Worm (Caenorhabditis elegans) whole organism, L4/young adult: Measurements from ENCODE around the gene egl-9.

Source experiments
- dao-5 ChIP-seq: sonication (generic microtip); optimal IDR thresholded peaks from 2 replicates; lab custom pipeline; 2016; ENCODE audit warnings: missing genotype, missing genetic modification characterization, moderate library complexity, missing compliant biosample characterization
- him-1 ChIP-seq: sonication (generic microtip); optimal IDR thresholded peaks from 2 replicates; lab custom pipeline; 2016; ENCODE audit warnings: missing genotype, missing genetic modification reagents, missing genetic modification characterization, missing compliant biosample characterization

DNA sequence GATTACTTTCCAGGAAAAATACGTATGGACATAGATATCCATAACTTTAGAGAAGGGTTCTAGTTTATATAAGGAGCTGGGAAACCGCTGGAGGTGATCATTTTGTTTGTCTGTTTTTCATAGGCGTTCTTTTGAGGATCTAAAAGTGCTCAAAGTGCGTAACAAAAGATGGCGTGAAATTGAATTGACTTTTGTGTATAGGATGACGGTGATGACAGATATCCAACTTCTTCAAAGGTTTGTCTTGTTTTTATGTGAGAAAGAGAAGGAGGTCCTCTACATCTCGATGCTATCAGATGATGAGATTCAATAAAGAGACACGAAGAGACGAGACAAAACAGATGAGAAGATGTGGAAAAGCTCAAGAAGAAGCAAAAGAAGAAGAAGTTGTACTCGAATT, 48.4 kb downstream of the egl-9 start:
- TF ChIP-seq dao-5, result no peak
- TF ChIP-seq him-1 (tag; lab: Kevin White, UChicago), result no peak
